Worm (Caenorhabditis elegans): ENCODE results near the gene oac-6.
A peak's percentile ranks its signal among the peaks of the same experiment; 100 is the strongest.

The oac-6 gene

ce11 chrV:16350775-16351378, 48.4 kb downstream of the oac-6 start (continued):
- TF ChIP-seq unc-39 (tag; optimal IDR thresholded peaks at IDR 0.05) (no peak), F44E2.7 (GFP tag; IDR thresholded peaks at IDR 0.05) (no peak), mxl-3 (GFP tag; optimal IDR thresholded peaks at IDR 0.05) (peak; percentile 84), lir-3 (tag; optimal IDR thresholded peaks at IDR 0.05) (no peak), jun-1 (tag; optimal IDR thresholded peaks at IDR 0.05) (no peak), lin-39 (tag; optimal IDR thresholded peaks at IDR 0.05) (no peak), ceh-82 (tag; optimal IDR thresholded peaks at IDR 0.05) (no peak), R02D3.7 (tag; optimal IDR thresholded peaks at IDR 0.05) (no peak), nhr-25 (tag; optimal IDR thresholded peaks at IDR 0.05; ENCODE audit: borderline replicate concordance, insufficient read depth) (no peak), Y5F2A.4 (GFP tag; optimal IDR thresholded peaks at IDR 0.05) (no peak), nhr-48 (tag; optimal IDR thresholded peaks at IDR 0.05) (peak; percentile 19), daf-8 (GFP tag; IDR thresholded peaks at IDR 0.05) (no peak), lin-38 (GFP tag; IDR thresholded peaks at IDR 0.05) (no peak), F26F4.8 (GFP tag; conservative IDR thresholded peaks at IDR 0.05) (no peak), ama-1 (optimal IDR thresholded peaks at IDR 0.05) (no peak), hlh-11 (tag; optimal IDR thresholded peaks at IDR 0.05) (peak; percentile 87), ZK546.5 (tag; optimal IDR thresholded peaks at IDR 0.05) (no peak), daf-16 (GFP tag; optimal IDR thresholded peaks at IDR 0.05) (peak in 1 of 2 experiments; percentile 45), daf-16 (tag; optimal IDR thresholded peaks at IDR 0.05) (peak; percentile 87), nhr-42 (GFP tag; IDR thresholded peaks at IDR 0.05) (no peak), vab-7 (GFP tag; IDR thresholded peaks at IDR 0.05) (no peak), zfp-3 (GFP tag; conservative IDR thresholded peaks at IDR 0.05) (no peak), F49E8.2 (tag; optimal IDR thresholded peaks at IDR 0.05; ENCODE audit: borderline replicate concordance) (no peak), ceh-62 (tag; optimal IDR thresholded peaks at IDR 0.05) (no peak), mep-1 (tag; optimal IDR thresholded peaks at IDR 0.05) (peak; percentile 45), madf-5 (GFP tag; IDR thresholded peaks at IDR 0.05) (no peak), lin-13 (GFP tag; optimal IDR thresholded peaks at IDR 0.05) (peak; percentile 14), hmg-1.1 (GFP tag; IDR thresholded peaks at IDR 0.05) (peak; percentile 77), ctbp-1 (GFP tag; IDR thresholded peaks at IDR 0.05) (no peak), egl-27 (tag; optimal IDR thresholded peaks at IDR 0.05) (no peak), ceh-28 (tag; optimal IDR thresholded peaks at IDR 0.05) (no peak), lin-29 (GFP tag; IDR thresholded peaks at IDR 0.05) (no peak), unc-62 (GFP tag; optimal IDR thresholded peaks at IDR 0.05 in 1 of 2) (peak in 1 of 2 experiments; percentile 99), unc-62 (tag; optimal IDR thresholded peaks at IDR 0.05) (no peak), tag-97 (GFP tag; IDR thresholded peaks at IDR 0.05) (no peak), nhr-102 (tag; optimal IDR thresholded peaks at IDR 0.05) (peak; percentile 5), nhr-76 (tag; optimal IDR thresholded peaks at IDR 0.05) (no peak), mdt-29 (GFP tag; IDR thresholded peaks at IDR 0.05) (no peak), sdz-12 (GFP tag; optimal IDR thresholded peaks at IDR 0.05) (no peak), ztf-11 (tag; optimal IDR thresholded peaks at IDR 0.05) (no peak), madf-9 (GFP tag; conservative IDR thresholded peaks at IDR 0.05) (no peak), nhr-77 (tag; optimal IDR thresholded peaks at IDR 0.05) (peak; percentile 23), ZK337.2 (GFP tag; IDR thresholded peaks at IDR 0.05) (no peak), Y105C5A.15 (GFP tag; IDR thresholded peaks at IDR 0.05) (no peak), mdl-1 (tag; optimal IDR thresholded peaks at IDR 0.05) (peak; percentile 9 to 75), nhr-10 (tag; optimal IDR thresholded peaks at IDR 0.05) (no peak), aly-2 (tag; optimal IDR thresholded peaks at IDR 0.05) (no peak), Y75B8A.6 (GFP tag; IDR thresholded peaks at IDR 0.05) (no peak), dmd-9 (GFP tag; IDR thresholded peaks at IDR 0.05) (no peak), hif-1 (tag; optimal IDR thresholded peaks at IDR 0.05) (peak in 1 of 2 experiments; percentile 39), mes-2 (tag; optimal IDR thresholded peaks at IDR 0.05; ENCODE audit: poor library complexity, severe bottlenecking) (peak; percentile 32), lsy-2 (tag; optimal IDR thresholded peaks at IDR 0.05) (peak in 1 of 2 experiments; percentile 35)

Data from whole organism, L4 larva.